Fruit fly (Drosophila melanogaster): ENCODE results near the gene CG10301.

DNA sequence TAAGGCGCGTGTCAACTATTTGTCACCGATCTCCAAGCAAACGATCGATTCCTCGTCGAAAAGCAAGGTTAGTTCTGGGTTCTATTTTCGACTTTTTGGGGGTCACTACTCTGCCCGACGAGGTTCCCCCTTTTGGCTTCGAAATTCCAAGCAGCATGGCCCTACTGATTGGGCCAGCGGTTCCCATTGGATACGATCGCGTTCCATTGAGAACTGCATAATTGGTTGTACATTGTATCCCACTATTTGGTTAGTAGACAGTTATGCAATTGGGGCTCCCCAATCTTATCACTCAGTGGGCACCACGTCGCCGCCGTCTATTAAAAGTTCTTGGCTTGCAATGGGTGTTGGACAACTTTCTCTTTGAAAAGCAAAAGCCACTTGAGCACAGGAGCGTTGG is 23.8 kb downstream of the CG10301 start:
- no peak for TF ChIP-seq Eip75B (GFP tag; optimal IDR thresholded peaks at IDR 0.05)
- no peak for TF ChIP-seq CG6792 (GFP tag; optimal IDR thresholded peaks at IDR 0.05)
- TF ChIP-seq CG8119 (GFP tag; IDR thresholded peaks at IDR 0.05): no peak
- TF ChIP-seq CG15336 (GFP tag; IDR thresholded peaks at IDR 0.05): no peak
- TF ChIP-seq CG34406 (GFP tag; optimal IDR thresholded peaks at IDR 0.05): no peak

Data from whole organism, prepupa.